Fruit fly (Drosophila melanogaster): ENCODE results near the gene Trs33.

The Trs33 gene

dm6 chr3R:15350993-15351426 lies at the start of gene Trs33, which contains the start of gene Tmtc4:
Gene Trs33, minus strand, starts transcription at chr3R:15350995.
Gene Tmtc4, plus strand, starts transcription at chr3R:15351225.
- peak; percentile 57 for TF ChIP-seq CG17801 (GFP tag; optimal IDR thresholded peaks at IDR 0.05; ENCODE audit: partially characterized antibody)

dm6 chr3R:15393206-15393805 lies 42.5 kb upstream of the Trs33 start:
- TF ChIP-seq CG17801 (GFP tag; optimal IDR thresholded peaks at IDR 0.05; ENCODE audit: partially characterized antibody) = no peak

DNA sequence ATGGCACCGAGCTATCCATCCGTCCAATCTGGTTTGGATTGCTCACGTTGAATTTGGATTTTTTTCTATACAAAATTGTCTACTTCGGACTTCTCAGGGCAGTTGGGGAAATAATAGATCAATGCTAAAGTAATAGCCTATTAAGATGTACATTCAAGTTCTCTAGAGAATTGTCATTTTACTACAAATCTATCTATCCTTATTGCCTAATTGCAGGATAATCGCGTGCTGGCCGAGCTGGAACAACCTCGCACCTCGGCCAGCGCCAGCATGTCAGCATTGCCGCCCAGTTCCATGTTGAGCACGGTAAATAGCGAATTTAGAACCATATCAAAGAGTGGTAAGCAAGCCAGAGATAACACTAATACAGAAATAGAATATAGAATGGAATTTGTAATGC lies 32.1 kb upstream of the Trs33 start, which contains the start of gene h-cup:
Gene h-cup, minus strand, starts transcription at position 101 of the 400 bp plus-strand sequence.
- no peak for TF ChIP-seq CG17801 (GFP tag; optimal IDR thresholded peaks at IDR 0.05; ENCODE audit: partially characterized antibody)

DNA sequence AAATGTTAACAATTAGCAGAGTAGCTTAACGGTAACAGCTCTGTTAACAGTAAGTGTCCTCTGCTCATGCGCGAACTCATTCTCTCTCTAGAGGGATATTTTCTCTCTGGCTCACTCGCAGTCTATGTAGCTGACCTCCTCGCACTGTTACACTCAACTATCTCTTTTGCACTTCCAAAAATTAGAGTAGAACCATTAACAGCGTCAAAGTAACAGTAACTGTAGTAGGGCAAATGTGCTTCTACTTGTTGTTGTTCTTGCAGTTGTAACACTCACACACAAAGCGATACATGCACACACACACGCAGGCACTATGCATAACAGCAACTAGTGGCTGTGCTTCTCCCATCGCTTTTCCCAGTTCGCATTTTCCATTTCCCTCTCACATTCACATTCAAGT lies 28.3 kb upstream of the Trs33 start:
- TF ChIP-seq CG17801 (GFP tag; optimal IDR thresholded peaks at IDR 0.05; ENCODE audit: partially characterized antibody) = no peak

- TF ChIP-seq CG17801 (GFP tag; optimal IDR thresholded peaks at IDR 0.05; ENCODE audit: partially characterized antibody) = no peak
These were observed 24.7 kb upstream of the Trs33 start for dm6 chr3R:15375470-15375869.

DNA sequence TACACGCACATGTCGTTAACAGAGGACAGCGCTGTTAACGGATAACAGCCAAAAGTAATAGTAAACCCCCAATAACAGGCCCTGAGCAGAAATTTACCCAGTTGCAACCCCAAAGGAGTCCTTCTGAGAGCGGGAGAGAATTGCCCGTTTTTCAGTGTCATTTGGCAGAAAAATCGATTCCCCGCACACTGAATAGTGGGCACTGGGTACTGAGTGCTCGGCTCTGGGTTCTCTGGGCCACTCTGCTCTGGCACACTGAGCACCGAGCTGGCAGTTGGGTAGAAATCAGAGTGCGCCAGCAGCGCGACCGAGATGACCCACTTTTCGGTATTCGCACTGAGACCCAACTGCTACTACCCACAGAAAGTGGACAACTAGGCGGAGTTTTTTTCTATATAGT lies 23.6 kb upstream of the Trs33 start, which contains the start of gene Rbp:
Gene Rbp, plus strand, starts transcription at position 239 of the 400 bp plus-strand sequence.
- TF ChIP-seq CG17801 (GFP tag; optimal IDR thresholded peaks at IDR 0.05; ENCODE audit: partially characterized antibody) = no peak

DNA sequence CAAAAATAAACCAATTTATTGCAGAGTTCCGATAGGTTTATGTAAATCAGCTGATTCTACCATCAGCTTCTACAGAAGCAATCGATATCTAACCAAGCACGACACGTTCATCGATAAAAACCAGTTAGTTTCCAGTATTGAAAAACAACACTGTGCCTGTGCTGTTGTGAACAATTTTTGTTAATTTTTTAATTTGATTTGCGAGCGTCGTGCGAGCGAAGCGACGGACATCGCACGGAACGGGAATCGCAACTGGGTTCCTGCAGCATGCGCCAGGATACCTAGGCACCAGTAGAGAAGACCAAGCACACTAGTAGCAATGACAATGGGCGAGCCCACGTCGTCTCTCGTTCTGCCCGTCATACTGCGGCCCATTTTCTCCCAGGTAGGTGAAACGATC lies 21.0 kb upstream of the Trs33 start, which contains the start of the genes Ccm3 and CG6136:
Gene Ccm3, plus strand, starts transcription at position 125 of the 400 bp plus-strand sequence.
Gene CG6136, minus strand, starts transcription at position 380 of the 400 bp plus-strand sequence.
- peak; percentile 67 for TF ChIP-seq CG17801 (GFP tag; optimal IDR thresholded peaks at IDR 0.05; ENCODE audit: partially characterized antibody)

dm6 chr3R:15369742-15370141 lies 18.9 kb upstream of the Trs33 start, which contains the start of gene CG14868:
Gene CG14868, minus strand, starts transcription at chr3R:15369945.
- TF ChIP-seq CG17801 (GFP tag; optimal IDR thresholded peaks at IDR 0.05; ENCODE audit: partially characterized antibody) = no peak

- TF ChIP-seq CG17801 (GFP tag; optimal IDR thresholded peaks at IDR 0.05; ENCODE audit: partially characterized antibody) = no peak
These were observed 16.7 kb upstream of the Trs33 start, which contains the start of gene CG34404 for dm6 chr3R:15367477-15367876. Gene CG34404, minus strand, starts transcription at chr3R:15367665.

DNA sequence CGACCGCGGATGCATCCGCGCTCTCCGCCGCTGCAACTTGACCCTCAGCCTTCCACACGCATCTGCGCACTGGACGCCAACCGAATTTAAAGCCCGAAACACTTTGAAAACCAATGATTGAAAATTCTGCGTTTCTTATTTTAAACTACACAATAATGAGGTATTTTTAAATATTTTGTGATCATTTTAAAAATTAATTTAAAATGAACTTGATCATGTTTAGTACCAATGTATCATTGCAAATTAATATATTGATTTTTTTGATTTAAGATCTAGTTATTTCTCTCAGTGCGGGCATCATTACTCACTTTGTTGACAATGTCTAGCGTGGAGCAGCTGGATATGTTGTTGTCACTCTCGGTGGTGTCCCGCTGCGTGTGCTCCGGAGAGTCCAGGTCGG lies 16.0 kb upstream of the Trs33 start:
- peak; percentile 6 for TF ChIP-seq CG17801 (GFP tag; optimal IDR thresholded peaks at IDR 0.05; ENCODE audit: partially characterized antibody)

DNA sequence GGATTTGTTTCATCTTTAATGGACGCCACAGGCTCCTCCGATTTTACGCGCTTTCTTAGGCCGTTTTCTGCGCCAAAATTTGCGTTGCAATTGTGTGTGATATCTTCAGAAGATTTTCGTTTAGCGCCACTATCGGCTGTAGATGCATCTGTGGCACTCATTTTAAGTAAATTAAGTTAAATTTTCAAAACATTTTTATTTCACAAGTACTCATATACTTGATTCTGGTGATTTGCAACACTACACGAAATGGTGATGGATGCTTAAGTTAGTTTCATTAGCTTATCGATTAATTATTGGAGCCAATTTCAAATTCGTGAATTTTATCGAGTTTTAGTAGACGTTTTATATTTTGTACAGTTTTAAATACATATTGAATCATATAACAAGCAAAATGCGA lies 12.8 kb upstream of the Trs33 start, which contains the start of gene CG6171:
Gene CG6171, minus strand, starts transcription at position 250 of the 400 bp plus-strand sequence.
- TF ChIP-seq CG17801 (GFP tag; optimal IDR thresholded peaks at IDR 0.05; ENCODE audit: partially characterized antibody) = peak; percentile 10

DNA sequence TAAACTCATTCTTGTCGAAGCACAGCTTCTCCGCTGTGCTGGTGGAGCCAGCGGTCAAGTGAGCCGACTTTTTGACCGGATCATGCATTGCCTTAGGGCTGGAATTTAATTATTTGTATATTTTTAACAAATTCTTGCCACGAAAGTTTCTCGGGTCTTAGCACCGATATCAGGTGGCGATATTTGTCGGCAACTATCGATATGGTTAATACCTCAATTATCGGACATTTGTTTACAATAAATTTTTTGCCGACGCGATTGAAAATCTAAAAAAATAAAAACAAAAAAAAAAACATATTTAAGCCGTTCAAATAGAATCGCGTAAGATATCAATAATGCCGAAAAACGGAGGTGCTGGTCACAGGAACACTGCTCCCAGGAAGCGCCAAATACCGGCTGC lies 10.7 kb upstream of the Trs33 start, which contains the start of the genes Cog2 and Trax:
Gene Cog2, minus strand, starts transcription at position 168 of the 400 bp plus-strand sequence.
Gene Trax, plus strand, starts transcription at position 203 of the 400 bp plus-strand sequence.
- TF ChIP-seq CG17801 (GFP tag; optimal IDR thresholded peaks at IDR 0.05; ENCODE audit: partially characterized antibody) = peak; percentile 65

DNA sequence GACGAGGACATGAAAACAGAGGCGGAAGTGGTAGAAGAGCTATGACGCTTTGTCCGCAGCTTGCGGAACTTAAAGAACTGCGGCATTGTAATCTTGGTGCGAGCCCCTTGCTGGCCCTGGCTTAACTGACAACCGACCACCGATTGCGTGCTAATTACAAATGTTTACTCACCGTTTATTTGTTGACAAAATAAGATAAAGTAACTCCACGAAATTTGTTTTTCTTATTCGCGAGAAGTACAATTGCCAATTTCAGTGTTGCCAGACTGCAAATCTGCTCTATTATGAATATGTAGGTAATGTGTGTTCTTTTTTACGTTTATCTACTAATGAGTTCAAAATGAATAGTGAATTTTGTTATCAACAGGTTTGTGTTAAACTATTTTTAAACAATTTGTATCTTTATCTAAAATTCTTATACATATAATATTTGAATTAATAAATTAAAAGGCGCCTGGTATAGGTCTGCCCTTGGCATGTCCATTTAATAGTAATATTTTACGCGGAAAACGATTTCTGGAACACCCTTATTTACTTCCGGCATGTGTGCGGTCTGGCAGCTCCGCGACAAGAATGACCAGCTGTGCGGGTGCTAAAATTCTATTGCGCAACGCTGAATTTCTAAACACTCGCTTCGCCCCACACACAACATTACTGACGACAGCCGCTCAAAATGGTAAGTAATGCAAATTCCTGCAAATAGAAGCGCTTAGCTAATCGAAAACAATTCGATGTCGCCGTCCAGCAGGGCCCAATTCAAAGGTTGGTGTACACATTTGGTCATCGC lies 6.0 kb upstream of the Trs33 start, which contains the start of the genes Atg4b and Hibch:
Gene Atg4b, minus strand, starts transcription at position 280 of the 787 bp plus-strand sequence.
Gene Hibch, plus strand, starts transcription at position 585 of the 787 bp plus-strand sequence.
- TF ChIP-seq CG17801 (GFP tag; optimal IDR thresholded peaks at IDR 0.05; ENCODE audit: partially characterized antibody) = peak; percentile 90

- TF ChIP-seq CG17801 (GFP tag; optimal IDR thresholded peaks at IDR 0.05; ENCODE audit: partially characterized antibody) = no peak
These were observed 5.4 kb upstream of the Trs33 start for dm6 chr3R:15356152-15356551.

dm6 chr3R:15354019-15354418 lies 3.2 kb upstream of the Trs33 start:
- TF ChIP-seq CG17801 (GFP tag; optimal IDR thresholded peaks at IDR 0.05; ENCODE audit: partially characterized antibody) = no peak

All from ovary, adult (tissue).